Worm (Caenorhabditis elegans): ENCODE results near the gene sma-1.

sma-1 gene

ce11 chrV:11893975-11894374, 5.3 kb upstream of the sma-1 start, which contains the start of gene K12G11.6:
Gene K12G11.6 (plus strand): TSS chrV:11894331.
- TF ChIP-seq ham-2 (GFP tag; optimal IDR thresholded peaks at IDR 0.05), result no peak
- no peak for TF ChIP-seq sem-2 (GFP tag; optimal IDR thresholded peaks at IDR 0.05)
- TF ChIP-seq drap-1 (GFP tag; optimal IDR thresholded peaks at IDR 0.05), result no peak
- no peak for TF ChIP-seq pha-4 (tag; optimal IDR thresholded peaks at IDR 0.05)
- TF ChIP-seq unc-62 (GFP tag; optimal IDR thresholded peaks at IDR 0.05), result no peak
- no peak for TF ChIP-seq unc-39 (tag; optimal IDR thresholded peaks at IDR 0.05)
- TF ChIP-seq lin-32 (GFP tag; optimal IDR thresholded peaks at IDR 0.05), result no peak
- no peak for TF ChIP-seq ces-1 (GFP tag; optimal IDR thresholded peaks at IDR 0.05)
- no peak for TF ChIP-seq hlh-1 (tag; optimal IDR thresholded peaks at IDR 0.05)
- no peak for TF ChIP-seq nhr-76 (tag; optimal IDR thresholded peaks at IDR 0.05)
- no peak for TF ChIP-seq M03D4.4 (tag; optimal IDR thresholded peaks at IDR 0.05)

ce11 chrV:11896322-11896898, 2.8 kb upstream of the sma-1 start:
- TF ChIP-seq blmp-1 (tag; optimal IDR thresholded peaks at IDR 0.05) (no peak), ces-1 (GFP tag; optimal IDR thresholded peaks at IDR 0.05) (no peak), snpc-4 (tag; optimal IDR thresholded peaks at IDR 0.05) (no peak), mab-5 (tag; optimal IDR thresholded peaks at IDR 0.05) (no peak), cnd-1 (tag; optimal IDR thresholded peaks at IDR 0.05) (no peak), nhr-237 (tag; optimal IDR thresholded peaks at IDR 0.05) (no peak), nhr-76 (tag; optimal IDR thresholded peaks at IDR 0.05) (no peak), ham-2 (GFP tag; optimal IDR thresholded peaks at IDR 0.05) (no peak), ceh-39 (tag; optimal IDR thresholded peaks at IDR 0.05) (no peak), mep-1 (tag; optimal IDR thresholded peaks at IDR 0.05) (peak; percentile 50), ceh-43 (GFP tag; optimal IDR thresholded peaks at IDR 0.05) (no peak), unc-120 (tag; optimal IDR thresholded peaks at IDR 0.05; ENCODE audit: poor library complexity, severe bottlenecking) (no peak), lin-13 (tag; optimal IDR thresholded peaks at IDR 0.05) (peak; percentile 25), M03D4.4 (tag; optimal IDR thresholded peaks at IDR 0.05) (no peak), nhr-28 (tag; optimal IDR thresholded peaks at IDR 0.05) (no peak), nhr-12 (tag; optimal IDR thresholded peaks at IDR 0.05) (peak; percentile 32), ceh-83 (GFP tag; optimal IDR thresholded peaks at IDR 0.05) (no peak), flh-1 (GFP tag; optimal IDR thresholded peaks at IDR 0.05) (no peak)

ce11 chrV:11897604-11898003, 1.6 kb upstream of the sma-1 start:
- TF ChIP-seq zip-8 (tag; optimal IDR thresholded peaks at IDR 0.05) (no peak), tbx-8 (GFP tag; optimal IDR thresholded peaks at IDR 0.05) (no peak), flh-1 (GFP tag; optimal IDR thresholded peaks at IDR 0.05) (no peak), snpc-4 (tag; optimal IDR thresholded peaks at IDR 0.05) (no peak), ham-2 (GFP tag; optimal IDR thresholded peaks at IDR 0.05) (no peak), lin-13 (tag; optimal IDR thresholded peaks at IDR 0.05) (no peak), pha-4 (tag; optimal IDR thresholded peaks at IDR 0.05) (no peak), mls-2 (tag; optimal IDR thresholded peaks at IDR 0.05) (no peak), lsy-2 (tag; optimal IDR thresholded peaks at IDR 0.05) (no peak), lin-32 (GFP tag; optimal IDR thresholded peaks at IDR 0.05) (no peak), ceh-43 (GFP tag; optimal IDR thresholded peaks at IDR 0.05) (no peak), cnd-1 (tag; optimal IDR thresholded peaks at IDR 0.05) (no peak), ces-1 (GFP tag; optimal IDR thresholded peaks at IDR 0.05) (no peak), bed-3 (GFP tag; optimal IDR thresholded peaks at IDR 0.05) (no peak)

ce11 chrV:11900127-11900526, 878 bp downstream of the sma-1 start:
- TF ChIP-seq nhr-237 (tag; optimal IDR thresholded peaks at IDR 0.05) (no peak), mls-2 (tag; optimal IDR thresholded peaks at IDR 0.05) (no peak), hlh-1 (tag; optimal IDR thresholded peaks at IDR 0.05) (no peak), sem-2 (GFP tag; optimal IDR thresholded peaks at IDR 0.05) (no peak), ceh-43 (GFP tag; optimal IDR thresholded peaks at IDR 0.05) (no peak), unc-62 (GFP tag; optimal IDR thresholded peaks at IDR 0.05) (no peak), ceh-39 (tag; optimal IDR thresholded peaks at IDR 0.05) (no peak), zip-8 (tag; optimal IDR thresholded peaks at IDR 0.05) (no peak), elt-1 (tag; optimal IDR thresholded peaks at IDR 0.05; ENCODE audit: borderline replicate concordance, insufficient read depth) (no peak), flh-1 (GFP tag; optimal IDR thresholded peaks at IDR 0.05) (no peak), ztf-11 (tag; optimal IDR thresholded peaks at IDR 0.05) (no peak), ceh-83 (GFP tag; optimal IDR thresholded peaks at IDR 0.05) (no peak), sptf-1 (tag; optimal IDR thresholded peaks at IDR 0.05) (no peak), tbx-8 (GFP tag; optimal IDR thresholded peaks at IDR 0.05) (no peak)
